Worm (Caenorhabditis elegans) whole organism, L1 larva: Measurements from ENCODE around the gene F08F8.11.

Experiments
- C16A3.4 ChIP-seq: fragments of 150-350 bp; optimal IDR thresholded peaks from 2 replicates; lab custom pipeline; 2014; ENCODE audit warnings: missing biosample characterization, missing genetic modification characterization
- C34B4.2 ChIP-seq: sonication (generic microtip); optimal IDR thresholded peaks from 2 replicates; lab custom pipeline; 2017; ENCODE audit warnings: mild to moderate bottlenecking, missing genetic modification characterization, missing compliant biosample characterization
- aly-2 ChIP-seq: fragments of 150-350 bp; optimal IDR thresholded peaks from 2 replicates; lab custom pipeline; 2014; ENCODE audit warnings: missing biosample characterization, missing genetic modification characterization
- blmp-1 ChIP-seq: fragments of 150-350 bp; optimal IDR thresholded peaks from 2 replicates; lab custom pipeline; 2014; ENCODE audit warnings: missing biosample characterization, missing genetic modification characterization
- ceh-8 ChIP-seq: fragments of 200-800 bp; sonication (Bioruptor generic); optimal IDR thresholded peaks from 2 replicates; lab custom pipeline; 2018; ENCODE audit warnings: mild to moderate bottlenecking, missing genetic modification characterization, moderate library complexity, missing compliant biosample characterization
- ceh-88 ChIP-seq: fragments of 200-800 bp; sonication (Bioruptor generic); IDR thresholded peaks from 2 replicates; pipeline ENCODE4 v1.3.6; 2022; ENCODE audit warnings: missing genetic modification characterization, missing compliant biosample characterization
- ceh-90 ChIP-seq: sonication (generic microtip); optimal IDR thresholded peaks from 2 replicates; lab custom pipeline; 2016; ENCODE audit warnings: missing genetic modification characterization, missing compliant biosample characterization
- ces-1 ChIP-seq: fragments of 150-350 bp; optimal IDR thresholded peaks from 2 replicates; lab custom pipeline; 2014; ENCODE audit warnings: missing biosample characterization, missing genetic modification reagents, missing genetic modification characterization
- efl-3 ChIP-seq: fragments of 200-800 bp; sonication (Bioruptor generic); optimal IDR thresholded peaks from 2 replicates; lab custom pipeline; 2018; ENCODE audit warnings: mild to moderate bottlenecking, missing genetic modification characterization, missing compliant biosample characterization
- egl-13 ChIP-seq: sonication (generic microtip); optimal IDR thresholded peaks from 2 replicates; lab custom pipeline; 2016; ENCODE audit warnings: missing genotype, missing genetic modification reagents, missing genetic modification characterization, missing compliant biosample characterization
- egl-27 ChIP-seq, 2 experiments: fragments of 150-350 bp in 1 of 2; sonication (generic microtip); optimal IDR thresholded peaks; 3 replicates each; lab custom pipeline; 2017 to 2018; ENCODE audit warnings: missing biosample characterization in 2 of 2, missing genetic modification characterization in 2 of 2, missing genetic modification reagents in 2 of 2
- ets-5 ChIP-seq: fragments of 200-800 bp; sonication (Bioruptor generic); IDR thresholded peaks from 2 replicates; pipeline ENCODE4 v1.3.6; 2022; ENCODE audit warnings: missing genetic modification characterization, missing compliant biosample characterization
- fkh-4 ChIP-seq: sonication (generic microtip); optimal IDR thresholded peaks from 2 replicates; lab custom pipeline; 2016; ENCODE audit warnings: missing compliant biosample characterization, missing genetic modification characterization, borderline replicate concordance
- fos-1 ChIP-seq: fragments of 150-350 bp; optimal IDR thresholded peaks from 2 replicates; lab custom pipeline; 2014; ENCODE audit warnings: missing biosample characterization, missing genetic modification characterization
- grh-1 ChIP-seq: fragments of 200-800 bp; sonication (Bioruptor generic); IDR thresholded peaks from 2 replicates; pipeline ENCODE4 v1.3.6; 2022; ENCODE audit warnings: missing genetic modification reagents, missing genetic modification characterization, missing compliant biosample characterization
- hlh-17 ChIP-seq: fragments of 200-800 bp; sonication (Bioruptor generic); optimal IDR thresholded peaks from 2 replicates; lab custom pipeline; 2018; ENCODE audit warnings: missing genetic modification characterization, mild to moderate bottlenecking, missing compliant biosample characterization, moderate library complexity, borderline replicate concordance
- hlh-4 ChIP-seq: sonication (generic microtip); optimal IDR thresholded peaks from 2 replicates; lab custom pipeline; 2016; ENCODE audit warnings: mild to moderate bottlenecking, missing genetic modification characterization, missing compliant biosample characterization
- hpl-2 ChIP-seq: fragments of 150-350 bp; optimal IDR thresholded peaks from 2 replicates; lab custom pipeline; 2014; ENCODE audit warnings: missing biosample characterization, missing genetic modification reagents, missing genetic modification characterization
- irx-1 ChIP-seq: sonication (generic microtip); optimal IDR thresholded peaks from 2 replicates; lab custom pipeline; 2016; ENCODE audit warnings: missing genetic modification characterization, missing compliant biosample characterization
- isw-1 ChIP-seq: fragments of 200-800 bp; sonication (Bioruptor generic); IDR thresholded peaks from 2 replicates; pipeline ENCODE4 v1.3.6; 2022; ENCODE audit warnings: missing genetic modification characterization, missing compliant biosample characterization
- lin-15B ChIP-seq: fragments of 150-350 bp; sonication (generic microtip); optimal IDR thresholded peaks from 3 replicates; lab custom pipeline; 2014; ENCODE audit warnings: missing biosample characterization, missing genetic modification characterization
- lir-3 ChIP-seq: sonication (generic microtip); optimal IDR thresholded peaks from 2 replicates; lab custom pipeline; 2016; ENCODE audit warnings: mild to moderate bottlenecking, missing genetic modification characterization, moderate library complexity, missing compliant biosample characterization; ENCODE audit not compliant: poor library complexity
- lsy-2 ChIP-seq, 2 experiments: fragments of 150-350 bp; optimal IDR thresholded peaks; 2 replicates each; lab custom pipeline; 2014; ENCODE audit warnings: missing biosample characterization in 2 of 2, missing genetic modification characterization in 2 of 2
- mab-9 ChIP-seq: fragments of 200-800 bp; sonication (Bioruptor generic); IDR thresholded peaks from 2 replicates; pipeline ENCODE4 v1.3.6; 2022; ENCODE audit warnings: missing genetic modification reagents, missing genetic modification characterization, missing compliant biosample characterization
- mdl-1 ChIP-seq, 2 experiments: fragments of 150-350 bp; optimal IDR thresholded peaks; 2 replicates each; lab custom pipeline; 2014 to 2017; ENCODE audit warnings: missing biosample characterization in 2 of 2, missing genetic modification characterization in 2 of 2, inconsistent platforms in 1 of 2
- mef-2 ChIP-seq: fragments of 150-350 bp; optimal IDR thresholded peaks from 2 replicates; lab custom pipeline; 2014; ENCODE audit warnings: missing biosample characterization, missing genetic modification characterization
- nhr-11 ChIP-seq: fragments of 150-350 bp; optimal IDR thresholded peaks from 2 replicates; lab custom pipeline; 2014; ENCODE audit warnings: missing biosample characterization, missing genetic modification characterization
- nhr-12 ChIP-seq: sonication (generic microtip); optimal IDR thresholded peaks from 2 replicates; lab custom pipeline; 2017; ENCODE audit warnings: missing biosample characterization, missing genetic modification characterization
- nhr-19 ChIP-seq: fragments of 200-800 bp; sonication (Bioruptor generic); conservative IDR thresholded peaks from 2 replicates; pipeline ENCODE4 v1.3.6; 2022; ENCODE audit warnings: missing genetic modification characterization, missing compliant biosample characterization
- nhr-20 ChIP-seq: sonication (generic microtip); optimal IDR thresholded peaks from 2 replicates; lab custom pipeline; 2016; ENCODE audit warnings: mild to moderate bottlenecking, missing genetic modification characterization, missing compliant biosample characterization
- nhr-237 ChIP-seq: fragments of 150-350 bp; optimal IDR thresholded peaks from 2 replicates; lab custom pipeline; 2014; ENCODE audit warnings: missing biosample characterization, missing genetic modification characterization
- nhr-47 ChIP-seq: sonication (generic microtip); optimal IDR thresholded peaks from 2 replicates; lab custom pipeline; 2016; ENCODE audit warnings: mild to moderate bottlenecking, missing genetic modification characterization, moderate library complexity, missing compliant biosample characterization
- nhr-71 ChIP-seq: sonication (generic microtip); optimal IDR thresholded peaks from 2 replicates; lab custom pipeline; 2016; ENCODE audit warnings: mild to moderate bottlenecking, missing genetic modification characterization, moderate library complexity, missing compliant biosample characterization
- nhr-77 ChIP-seq: fragments of 150-350 bp; optimal IDR thresholded peaks from 2 replicates; lab custom pipeline; 2014; ENCODE audit warnings: missing biosample characterization, missing genetic modification characterization
- nhr-84 ChIP-seq: sonication (generic microtip); optimal IDR thresholded peaks from 2 replicates; lab custom pipeline; 2017; ENCODE audit warnings: missing biosample characterization, missing genetic modification characterization
- nhr-85 ChIP-seq: sonication (generic microtip); peaks from one replicate; lab custom pipeline; 2016; ENCODE audit warnings: missing genetic modification characterization, inconsistent platforms, missing compliant biosample characterization
- pag-3 ChIP-seq: sonication (generic microtip); optimal IDR thresholded peaks from 2 replicates; lab custom pipeline; 2017; ENCODE audit warnings: missing genetic modification characterization, mild to moderate bottlenecking, missing compliant biosample characterization, antibody characterized with exemption, borderline replicate concordance; ENCODE audit not compliant: insufficient read depth
- pax-3 ChIP-seq: fragments of 200-800 bp; sonication (Bioruptor generic); optimal IDR thresholded peaks from 2 replicates; lab custom pipeline; 2018; ENCODE audit warnings: mild to moderate bottlenecking, missing genetic modification characterization, moderate library complexity, missing compliant biosample characterization
- rnt-1 ChIP-seq: sonication (generic microtip); optimal IDR thresholded peaks from 2 replicates; lab custom pipeline; 2016; ENCODE audit warnings: mild to moderate bottlenecking, missing genetic modification characterization, moderate library complexity, missing compliant biosample characterization
- snu-23 ChIP-seq: sonication (generic microtip); optimal IDR thresholded peaks from 2 replicates; lab custom pipeline; 2016; ENCODE audit warnings: missing genetic modification characterization, missing compliant biosample characterization
- sox-4 ChIP-seq: sonication (generic microtip); optimal IDR thresholded peaks from 2 replicates; lab custom pipeline; 2016; ENCODE audit warnings: missing genetic modification characterization, missing compliant biosample characterization
- sup-37 ChIP-seq: fragments of 200-800 bp; sonication (Bioruptor generic); optimal IDR thresholded peaks from 2 replicates; lab custom pipeline; 2018; ENCODE audit warnings: mild to moderate bottlenecking, missing genetic modification characterization, missing compliant biosample characterization
- tbx-2 ChIP-seq: sonication (generic microtip); optimal IDR thresholded peaks from 2 replicates; lab custom pipeline; 2016; ENCODE audit warnings: missing genetic modification characterization, missing compliant biosample characterization
- tlp-1 ChIP-seq: fragments of 150-350 bp; optimal IDR thresholded peaks from 2 replicates; lab custom pipeline; 2014; ENCODE audit warnings: missing biosample characterization, missing genetic modification characterization
- unc-30 ChIP-seq: sonication (generic microtip); optimal IDR thresholded peaks from 2 replicates; lab custom pipeline; 2017; ENCODE audit warnings: missing biosample characterization, missing genetic modification characterization
- unc-86 ChIP-seq: sonication (generic microtip); optimal IDR thresholded peaks from 2 replicates; lab custom pipeline; 2016; ENCODE audit warnings: missing genetic modification characterization, missing compliant biosample characterization
- unc-98 ChIP-seq: fragments of 200-800 bp; sonication (Bioruptor generic); IDR thresholded peaks from 2 replicates; pipeline ENCODE4 v1.3.6; 2022; ENCODE audit warnings: missing genetic modification characterization, missing compliant biosample characterization
- zag-1 ChIP-seq: fragments of 150-350 bp; optimal IDR thresholded peaks from 2 replicates; lab custom pipeline; 2014; ENCODE audit warnings: missing biosample characterization, missing genetic modification characterization
- ztf-4 ChIP-seq: fragments of 150-350 bp; optimal IDR thresholded peaks from 2 replicates; lab custom pipeline; 2014; ENCODE audit warnings: missing biosample characterization, missing genetic modification characterization

The F08F8.11 gene

ce11 chrIII:7381546-7382171 is 16.0 kb downstream of the F08F8.11 start, which contains the start of the genes hmg-4 and T20B12.3 (continued):
- TF ChIP-seq nhr-19 (GFP tag; lab: Robert Waterston, UW) (no peak; the same call in 1 of the 2 replicates), tlp-1 (no peak), nhr-84 (no peak), mab-9 (GFP tag; lab: Robert Waterston, UW) (no peak), pax-3 (no peak), ceh-88 (GFP tag; lab: Robert Waterston, UW) (no peak), ces-1 (GFP tag; lab: Kevin White, UChicago) (no peak), unc-30 (tag; lab: Kevin White, UChicago) (no peak), nhr-47 (peak; percentile 33), isw-1 (GFP tag; lab: Robert Waterston, UW) (no peak), C34B4.2 (tag; lab: Kevin White, UChicago) (no peak), sox-4 (tag; lab: Kevin White, UChicago) (no peak), fkh-4 (tag; lab: Kevin White, UChicago) (no peak), hlh-17 (GFP tag; lab: Kevin White, UChicago) (no peak), unc-86 (tag; lab: Kevin White, UChicago) (no peak), C16A3.4 (tag; lab: Kevin White, UChicago) (peak; percentile 46), unc-98 (GFP tag; lab: Robert Waterston, UW) (no peak), zag-1 (tag; lab: Kevin White, UChicago) (no peak), lsy-2 (tag; optimal IDR thresholded peaks at IDR 0.05; lab: Kevin White, UChicago) (peak; percentile 93 to 98), mdl-1 (tag; optimal IDR thresholded peaks at IDR 0.05; lab: Kevin White, UChicago) (peak in 1 of 2 experiments; percentile 41), snu-23 (GFP tag; lab: Kevin White, UChicago) (peak; percentile 58), nhr-77 (tag; lab: Kevin White, UChicago) (no peak), mef-2 (tag; lab: Kevin White, UChicago) (no peak), ets-5 (GFP tag; lab: Robert Waterston, UW) (no peak), irx-1 (tag; lab: Kevin White, UChicago) (peak; percentile 16), nhr-85 (tag; lab: Kevin White, UChicago) (peak; percentile 9), nhr-11 (tag; lab: Kevin White, UChicago) (no peak), nhr-20 (tag; lab: Kevin White, UChicago) (no peak), egl-13 (tag; lab: Kevin White, UChicago) (no peak), ztf-4 (tag; lab: Kevin White, UChicago) (no peak), aly-2 (tag; lab: Kevin White, UChicago) (no peak), grh-1 (GFP tag; lab: Robert Waterston, UW) (no peak), hpl-2 (GFP tag; lab: Kevin White, UChicago) (no peak), nhr-237 (tag; lab: Kevin White, UChicago) (no peak), fos-1 (tag; lab: Kevin White, UChicago) (no peak), nhr-71 (tag; lab: Kevin White, UChicago) (peak; percentile 55), nhr-12 (tag; lab: Kevin White, UChicago) (no peak), blmp-1 (peak; percentile 51), ceh-8 (GFP tag; lab: Kevin White, UChicago) (no peak), egl-27 (tag; optimal IDR thresholded peaks at IDR 0.05; lab: Kevin White, UChicago) (no peak), lir-3 (tag; lab: Kevin White, UChicago) (no peak), rnt-1 (tag; lab: Kevin White, UChicago) (peak; percentile 35), lin-15B (peak; percentile 18), pag-3 (tag; lab: Kevin White, UChicago) (no peak), ceh-90 (tag; lab: Kevin White, UChicago) (no peak), tbx-2 (no peak), efl-3 (GFP tag; lab: Kevin White, UChicago) (no peak), hlh-4 (tag; lab: Kevin White, UChicago) (no peak), sup-37 (GFP tag; lab: Kevin White, UChicago) (no peak)
